Fruit fly (Drosophila melanogaster): ENCODE results near the gene CG15534.

- TF ChIP-seq ss (GFP tag; optimal IDR thresholded peaks at IDR 0.05) (no peak), esn (GFP tag; optimal IDR thresholded peaks at IDR 0.05) (no peak), Sox15 (GFP tag; optimal IDR thresholded peaks at IDR 0.05) (no peak), Blimp-1 (GFP tag; optimal IDR thresholded peaks at IDR 0.05) (no peak), dac (GFP tag; optimal IDR thresholded peaks at IDR 0.05) (no peak)
Observed at dm6 chr3R:30470690-30471089, 38.8 kb downstream of the CG15534 start.
